Worm (Caenorhabditis elegans): ENCODE data around the gene srt-42.

srt-42 gene

DNA sequence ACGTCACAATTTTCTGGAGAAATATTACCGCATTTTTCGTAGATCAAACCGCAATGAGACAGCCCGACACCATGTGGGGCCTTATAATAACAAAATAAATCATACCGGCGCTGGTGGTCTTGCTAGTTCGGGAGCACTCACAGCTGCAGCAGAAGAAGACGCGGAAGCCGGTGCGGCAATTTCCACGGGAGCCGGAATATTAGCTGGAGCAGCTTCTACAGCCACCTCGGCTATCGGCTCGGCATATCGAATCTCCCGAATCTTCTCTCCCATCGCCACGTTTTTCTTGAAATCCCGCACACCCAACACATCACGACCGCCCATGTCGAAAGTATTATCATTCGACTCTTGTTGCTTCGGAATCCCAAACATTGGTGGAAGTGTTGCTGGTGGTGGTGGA is 17.3 kb downstream of the srt-42 start:
- TF ChIP-seq scrt-1 (GFP tag; IDR thresholded peaks at IDR 0.05): no peak
- no peak for TF ChIP-seq aly-1 (tag; optimal IDR thresholded peaks at IDR 0.05)
- TF ChIP-seq hmg-4 (GFP tag; optimal IDR thresholded peaks at IDR 0.05): no peak
- no peak for TF ChIP-seq flt-1 (GFP tag; IDR thresholded peaks at IDR 0.05)
- TF ChIP-seq F13C5.2 (tag; optimal IDR thresholded peaks at IDR 0.05): no peak
- TF ChIP-seq ceh-13 (GFP tag; optimal IDR thresholded peaks at IDR 0.05): no peak
- TF ChIP-seq hnd-1 (tag; optimal IDR thresholded peaks at IDR 0.05): no peak
- TF ChIP-seq tbx-37 (GFP tag; conservative IDR thresholded peaks at IDR 0.05): no peak
- TF ChIP-seq pes-1 (GFP tag; IDR thresholded peaks at IDR 0.05): no peak

DNA sequence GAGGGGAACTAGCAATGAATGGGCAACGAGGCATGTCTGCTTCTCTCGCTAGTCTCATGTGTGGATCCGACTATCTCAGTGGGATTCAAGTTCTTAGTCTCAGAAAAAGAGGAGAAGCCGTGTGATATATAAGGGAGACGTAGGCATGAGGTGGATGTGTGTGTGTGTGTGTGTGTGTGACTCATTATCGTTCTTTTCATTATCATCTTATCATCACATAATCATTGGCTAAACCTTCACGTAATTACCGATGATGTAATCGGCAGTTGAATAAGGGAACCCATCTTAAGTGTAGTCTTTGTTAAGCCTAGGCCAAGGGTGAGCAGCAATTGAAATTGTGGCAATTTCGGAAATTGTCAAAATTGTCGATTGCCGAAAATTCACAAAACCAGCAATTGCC is 22.7 kb downstream of the srt-42 start, which contains the start of gene Y32G9B.1:
Gene Y32G9B.1, minus strand, starts transcription at position 101 of the 400 bp plus-strand sequence.
- TF ChIP-seq ceh-13 (GFP tag; optimal IDR thresholded peaks at IDR 0.05) (no peak), flt-1 (GFP tag; IDR thresholded peaks at IDR 0.05) (no peak), hmbx-1 (tag; optimal IDR thresholded peaks at IDR 0.05) (no peak), aly-1 (tag; optimal IDR thresholded peaks at IDR 0.05) (no peak), tra-4 (tag; optimal IDR thresholded peaks at IDR 0.05) (no peak), sea-1 (GFP tag; conservative IDR thresholded peaks at IDR 0.05) (no peak)

- TF ChIP-seq ets-7 (tag; optimal IDR thresholded peaks at IDR 0.05) (no peak), B0310.2 (tag; optimal IDR thresholded peaks at IDR 0.05) (no peak), ceh-36 (tag; optimal IDR thresholded peaks at IDR 0.05) (no peak), tbx-11 (GFP tag; IDR thresholded peaks at IDR 0.05) (no peak), ceh-13 (GFP tag; optimal IDR thresholded peaks at IDR 0.05) (no peak), hmg-4 (GFP tag; optimal IDR thresholded peaks at IDR 0.05) (no peak), tra-4 (tag; optimal IDR thresholded peaks at IDR 0.05) (no peak), aly-1 (tag; optimal IDR thresholded peaks at IDR 0.05) (no peak), hnd-1 (tag; optimal IDR thresholded peaks at IDR 0.05) (no peak), scrt-1 (GFP tag; IDR thresholded peaks at IDR 0.05) (no peak), flt-1 (GFP tag; IDR thresholded peaks at IDR 0.05) (no peak), hmbx-1 (tag; optimal IDR thresholded peaks at IDR 0.05) (no peak), ama-1 (optimal IDR thresholded peaks at IDR 0.05) (no peak), tbx-37 (GFP tag; conservative IDR thresholded peaks at IDR 0.05) (no peak), pes-1 (GFP tag; IDR thresholded peaks at IDR 0.05) (no peak), sea-1 (GFP tag; conservative IDR thresholded peaks at IDR 0.05) (no peak), F13C5.2 (tag; optimal IDR thresholded peaks at IDR 0.05) (no peak)
These were observed 34.5 kb downstream of the srt-42 start, which contains the start of gene T10B5.8 for ce11 chrV:1841744-1842143. TSS of gene T10B5.8 (plus strand) at chrV:1842044.

DNA sequence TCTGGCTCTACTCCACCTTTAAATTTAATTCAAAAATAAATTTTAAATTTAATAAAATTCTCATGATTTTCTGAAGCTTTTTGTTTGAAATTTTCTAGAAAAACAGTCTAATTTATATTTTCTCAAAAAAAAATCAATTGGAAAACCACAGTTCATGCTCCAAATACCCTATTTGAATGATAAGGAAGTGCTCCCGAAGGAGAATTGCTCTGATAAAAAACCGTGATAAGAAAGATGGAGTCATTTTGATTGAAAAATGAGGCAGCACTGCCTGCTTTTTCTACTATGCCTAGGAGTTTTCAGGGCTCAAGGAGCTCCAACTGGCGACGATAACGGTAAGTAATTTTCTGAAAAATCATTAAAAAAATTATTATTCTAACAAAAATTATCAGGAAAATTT is 38.7 kb downstream of the srt-42 start, which contains the start of gene T10B5.7:
Gene T10B5.7, plus strand, starts transcription at position 225 of the 400 bp plus-strand sequence.
- no peak for TF ChIP-seq tbx-37 (GFP tag; conservative IDR thresholded peaks at IDR 0.05)
- TF ChIP-seq ets-7 (tag; optimal IDR thresholded peaks at IDR 0.05): no peak
- no peak for TF ChIP-seq flt-1 (GFP tag; IDR thresholded peaks at IDR 0.05)
- no peak for TF ChIP-seq tra-4 (tag; optimal IDR thresholded peaks at IDR 0.05)
- no peak for TF ChIP-seq hnd-1 (tag; optimal IDR thresholded peaks at IDR 0.05)
- TF ChIP-seq hmbx-1 (tag; optimal IDR thresholded peaks at IDR 0.05): no peak
- TF ChIP-seq aly-1 (tag; optimal IDR thresholded peaks at IDR 0.05): no peak
- TF ChIP-seq sea-1 (GFP tag; conservative IDR thresholded peaks at IDR 0.05): no peak
- TF ChIP-seq scrt-1 (GFP tag; IDR thresholded peaks at IDR 0.05): no peak
- TF ChIP-seq B0310.2 (tag; optimal IDR thresholded peaks at IDR 0.05): no peak
- TF ChIP-seq tbx-11 (GFP tag; IDR thresholded peaks at IDR 0.05): no peak
- no peak for TF ChIP-seq hmg-4 (GFP tag; optimal IDR thresholded peaks at IDR 0.05)
- TF ChIP-seq F13C5.2 (tag; optimal IDR thresholded peaks at IDR 0.05): no peak
- no peak for TF ChIP-seq ama-1 (optimal IDR thresholded peaks at IDR 0.05)
- no peak for TF ChIP-seq ceh-13 (GFP tag; optimal IDR thresholded peaks at IDR 0.05)
- TF ChIP-seq ceh-36 (tag; optimal IDR thresholded peaks at IDR 0.05): no peak
- no peak for TF ChIP-seq pes-1 (GFP tag; IDR thresholded peaks at IDR 0.05)

- no peak for TF ChIP-seq ama-1 (optimal IDR thresholded peaks at IDR 0.05)
- TF ChIP-seq ceh-36 (tag; optimal IDR thresholded peaks at IDR 0.05): peak; percentile 88
These were observed 41.3 kb downstream of the srt-42 start for ce11 chrV:1848590-1848989.

DNA sequence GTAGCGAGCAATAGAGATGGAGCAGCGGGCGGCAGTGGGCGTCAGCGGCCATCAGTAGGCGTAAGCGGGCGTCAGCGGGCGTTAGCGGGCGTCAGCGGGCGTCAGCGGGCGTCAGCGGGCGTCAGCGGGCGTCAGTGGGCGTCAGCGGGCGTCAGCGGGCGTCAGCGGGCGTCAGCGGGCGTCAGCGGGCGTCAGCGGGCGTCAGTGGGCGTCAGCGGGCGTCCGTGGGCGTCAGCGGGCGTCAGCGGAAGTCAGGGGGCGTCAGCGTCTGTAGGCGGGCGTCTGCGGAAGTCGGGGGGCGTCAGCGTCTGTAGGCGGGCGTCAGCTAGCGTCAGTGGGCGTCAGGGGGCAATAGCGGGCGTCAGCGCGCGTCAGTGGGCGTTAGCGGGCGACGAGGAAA is 42.7 kb downstream of the srt-42 start:
- TF ChIP-seq pes-1 (GFP tag; IDR thresholded peaks at IDR 0.05): peak; percentile 45; the same call in 1 of the 2 replicates

DNA sequence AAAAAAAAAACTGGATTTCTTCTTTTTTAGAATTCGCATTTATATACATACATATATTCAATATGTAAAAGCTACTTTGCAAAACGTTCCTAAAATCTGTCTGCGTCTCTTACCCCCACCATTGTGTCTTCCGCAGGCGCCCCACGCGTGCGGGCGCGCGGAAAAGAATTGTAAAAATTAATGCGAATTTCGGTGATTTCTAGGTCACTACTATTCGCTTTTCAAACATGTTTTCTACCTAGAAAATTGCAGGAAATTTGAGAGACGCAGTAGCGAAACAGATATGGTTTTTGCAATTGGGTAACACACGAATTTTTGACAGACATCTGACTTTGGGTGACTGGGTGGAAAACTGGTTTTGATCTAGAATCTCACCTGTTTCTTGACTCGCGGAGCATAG is 47.8 kb downstream of the srt-42 start:
- TF ChIP-seq tbx-11 (GFP tag; IDR thresholded peaks at IDR 0.05) (no peak), tra-4 (tag; optimal IDR thresholded peaks at IDR 0.05) (no peak), tbx-37 (GFP tag; conservative IDR thresholded peaks at IDR 0.05) (no peak), aly-1 (tag; optimal IDR thresholded peaks at IDR 0.05) (no peak), pes-1 (GFP tag; IDR thresholded peaks at IDR 0.05) (no peak), F13C5.2 (tag; optimal IDR thresholded peaks at IDR 0.05) (no peak), hmg-4 (GFP tag; optimal IDR thresholded peaks at IDR 0.05) (no peak), sea-1 (GFP tag; conservative IDR thresholded peaks at IDR 0.05) (no peak), ets-7 (tag; optimal IDR thresholded peaks at IDR 0.05) (no peak), B0310.2 (tag; optimal IDR thresholded peaks at IDR 0.05) (no peak), ama-1 (optimal IDR thresholded peaks at IDR 0.05) (no peak), flt-1 (GFP tag; IDR thresholded peaks at IDR 0.05) (no peak)

DNA sequence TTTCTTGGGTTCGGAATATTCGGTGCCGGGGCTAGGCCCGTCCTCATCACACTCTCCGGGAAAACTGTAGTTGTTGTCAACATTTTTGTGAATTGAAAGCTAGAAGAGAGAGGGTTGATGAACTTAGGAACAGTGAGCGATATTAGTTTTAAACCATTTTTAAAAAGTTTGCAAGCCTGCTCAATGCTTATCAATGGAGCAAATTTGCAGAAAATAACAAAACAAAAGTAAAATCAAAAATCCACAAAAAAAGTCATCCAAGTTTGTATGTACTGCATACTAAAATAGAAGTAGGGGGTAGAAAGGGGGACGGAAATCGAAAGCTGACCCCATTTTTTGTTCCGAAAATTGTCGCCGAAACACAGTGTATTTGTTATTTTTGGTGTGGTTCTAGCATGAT is 48.9 kb downstream of the srt-42 start, which contains the start of gene T10B5.10:
Gene T10B5.10, minus strand, starts transcription at position 101 of the 400 bp plus-strand sequence.
- no peak for TF ChIP-seq sea-1 (GFP tag; conservative IDR thresholded peaks at IDR 0.05)
- no peak for TF ChIP-seq hmbx-1 (tag; optimal IDR thresholded peaks at IDR 0.05)
- no peak for TF ChIP-seq flt-1 (GFP tag; IDR thresholded peaks at IDR 0.05)
- TF ChIP-seq ama-1 (optimal IDR thresholded peaks at IDR 0.05): no peak
- no peak for TF ChIP-seq ets-7 (tag; optimal IDR thresholded peaks at IDR 0.05)
- no peak for TF ChIP-seq tbx-37 (GFP tag; conservative IDR thresholded peaks at IDR 0.05)
- TF ChIP-seq tra-4 (tag; optimal IDR thresholded peaks at IDR 0.05): no peak
- TF ChIP-seq aly-1 (tag; optimal IDR thresholded peaks at IDR 0.05): no peak
- TF ChIP-seq F13C5.2 (tag; optimal IDR thresholded peaks at IDR 0.05): no peak
- no peak for TF ChIP-seq scrt-1 (GFP tag; IDR thresholded peaks at IDR 0.05)
- no peak for TF ChIP-seq tbx-11 (GFP tag; IDR thresholded peaks at IDR 0.05)
- no peak for TF ChIP-seq ceh-36 (tag; optimal IDR thresholded peaks at IDR 0.05)
- TF ChIP-seq pes-1 (GFP tag; IDR thresholded peaks at IDR 0.05): no peak
- TF ChIP-seq hmg-4 (GFP tag; optimal IDR thresholded peaks at IDR 0.05): no peak
- TF ChIP-seq hnd-1 (tag; optimal IDR thresholded peaks at IDR 0.05): no peak
- TF ChIP-seq B0310.2 (tag; optimal IDR thresholded peaks at IDR 0.05): no peak
- TF ChIP-seq ceh-13 (GFP tag; optimal IDR thresholded peaks at IDR 0.05): no peak

All from whole organism, early embryonic.